Fruit fly (Drosophila melanogaster) whole organism, embryonic: Measurements from ENCODE around the gene IA-2.

Experiments
- B-H2 ChIP-seq: fragments of 200-800 bp; sonication (Bioruptor generic); optimal IDR thresholded peaks from 2 replicates; lab custom pipeline; 2018; ENCODE audit warnings: missing biosample characterization, mild to moderate bottlenecking, missing genetic modification characterization
- CG10979 ChIP-seq: fragments of 200-800 bp; sonication (Bioruptor generic); optimal IDR thresholded peaks from 2 replicates; lab custom pipeline; 2018; ENCODE audit warnings: missing biosample characterization, mild to moderate bottlenecking, missing genetic modification characterization, moderate library complexity
- CG11504 ChIP-seq: fragments of 200-800 bp; sonication (Bioruptor generic); optimal IDR thresholded peaks from 3 replicates; lab custom pipeline; 2019; ENCODE audit warnings: missing biosample characterization, mild to moderate bottlenecking, missing genetic modification characterization, moderate library complexity
- CG11560 ChIP-seq: fragments of 200-800 bp; sonication (Bioruptor generic); IDR thresholded peaks from 3 replicates; pipeline ENCODE4 v1.3.6; 2022; ENCODE audit warnings: missing biosample characterization, missing genetic modification characterization
- CG13287 ChIP-seq: fragments of 200-800 bp; sonication (Bioruptor generic); IDR thresholded peaks from 2 replicates; pipeline ENCODE4 v1.3.6; 2022; ENCODE audit warnings: missing biosample characterization, missing genetic modification characterization; ENCODE audit not compliant: partially characterized antibody
- CG14441 ChIP-seq: fragments of 200-800 bp; sonication (Bioruptor generic); IDR thresholded peaks from 2 replicates; pipeline ENCODE4 v1.3.6; 2022; ENCODE audit warnings: missing biosample characterization, missing genetic modification characterization
- CG15601 ChIP-seq: fragments of 200-800 bp; sonication (Bioruptor generic); optimal IDR thresholded peaks from 3 replicates; lab custom pipeline; 2019; ENCODE audit warnings: missing biosample characterization, mild to moderate bottlenecking, missing genetic modification characterization, moderate library complexity
- CG1602 ChIP-seq: fragments of 200-800 bp; sonication (Bioruptor generic); optimal IDR thresholded peaks from 3 replicates; lab custom pipeline; 2016; ENCODE audit warnings: missing biosample characterization, missing genetic modification characterization
- CG16779 ChIP-seq: fragments of 200-800 bp; sonication (Bioruptor generic); IDR thresholded peaks from 2 replicates; pipeline ENCODE4 v1.3.6; 2022; ENCODE audit warnings: missing biosample characterization, missing genetic modification characterization
- CG17359 ChIP-seq: fragments of 200-800 bp; sonication (Bioruptor generic); optimal IDR thresholded peaks from 3 replicates; lab custom pipeline; 2018; ENCODE audit warnings: missing biosample characterization, mild to moderate bottlenecking, missing genetic modification characterization, moderate library complexity
- CG18619 ChIP-seq: fragments of 200-800 bp; sonication (Bioruptor generic); optimal IDR thresholded peaks from 3 replicates; lab custom pipeline; 2017; ENCODE audit warnings: missing biosample characterization, mild to moderate bottlenecking, missing genetic modification characterization
- CG2120 ChIP-seq: fragments of 200-800 bp; sonication (Bioruptor generic); optimal IDR thresholded peaks from 3 replicates; lab custom pipeline; 2016; ENCODE audit warnings: missing biosample characterization, missing genetic modification characterization
- CG2875 ChIP-seq: fragments of 200-800 bp; sonication (Bioruptor generic); optimal IDR thresholded peaks from 2 replicates; lab custom pipeline; 2017; ENCODE audit warnings: missing biosample characterization, mild to moderate bottlenecking, missing genetic modification characterization, missing genetic modification reagents
- CG34422 ChIP-seq: fragments of 200-800 bp; sonication (Bioruptor generic); IDR thresholded peaks from 3 replicates; pipeline ENCODE4 v1.3.6; 2022; ENCODE audit warnings: missing biosample characterization, missing genetic modification characterization
- CG3847 ChIP-seq: fragments of 200-800 bp; sonication (Bioruptor generic); IDR thresholded peaks from 2 replicates; pipeline ENCODE4 v1.3.6; 2022; ENCODE audit warnings: missing biosample characterization, missing genetic modification characterization
- CG4360 ChIP-seq: fragments of 200-800 bp; sonication (Bioruptor generic); IDR thresholded peaks from 2 replicates; pipeline ENCODE4 v1.3.6; 2022; ENCODE audit warnings: missing biosample characterization, missing genetic modification characterization
- CG43689 ChIP-seq: fragments of 200-800 bp; sonication (Bioruptor generic); IDR thresholded peaks from 2 replicates; pipeline ENCODE4 v1.3.6; 2022; ENCODE audit warnings: missing biosample characterization, missing genetic modification characterization
- CG4404 ChIP-seq: fragments of 200-800 bp; sonication (Bioruptor generic); IDR thresholded peaks from 2 replicates; pipeline ENCODE4 v1.3.6; 2022; ENCODE audit warnings: missing biosample characterization, missing genetic modification characterization
- CG4424 ChIP-seq: fragments of 200-800 bp; sonication (Bioruptor generic); optimal IDR thresholded peaks from 3 replicates; lab custom pipeline; 2016; ENCODE audit warnings: missing biosample characterization, missing genetic modification characterization
- CG5953 ChIP-seq: fragments of 200-800 bp; sonication (Bioruptor generic); IDR thresholded peaks from 2 replicates; pipeline ENCODE4 v1.3.6; 2022; ENCODE audit warnings: missing biosample characterization, missing genetic modification characterization
- CG6654 ChIP-seq: fragments of 200-800 bp; sonication (Bioruptor generic); optimal IDR thresholded peaks from 2 replicates; lab custom pipeline; 2017; ENCODE audit warnings: missing biosample characterization, mild to moderate bottlenecking, missing genetic modification characterization
- CG7357 ChIP-seq: fragments of 200-800 bp; sonication (Bioruptor generic); IDR thresholded peaks from 3 replicates; pipeline ENCODE4 v1.3.6; 2022; ENCODE audit warnings: missing biosample characterization, missing genetic modification characterization
- CG8765 ChIP-seq: fragments of 200-800 bp; sonication (Bioruptor generic); IDR thresholded peaks from 2 replicates; pipeline ENCODE4 v1.3.6; 2022; ENCODE audit warnings: missing biosample characterization, missing genetic modification characterization
- Deaf1 ChIP-seq: fragments of 200-800 bp; optimal IDR thresholded peaks from 3 replicates; lab custom pipeline; 2019; ENCODE audit warnings: missing biosample characterization, mild to moderate bottlenecking, missing genetic modification characterization, moderate library complexity
- Dek ChIP-seq: fragments of 200-800 bp; sonication (Bioruptor generic); optimal IDR thresholded peaks from 3 replicates; lab custom pipeline; 2019; ENCODE audit warnings: missing biosample characterization, mild to moderate bottlenecking, missing genetic modification characterization, moderate library complexity
- Dip2 ChIP-seq: fragments of 200-800 bp; sonication (Bioruptor generic); IDR thresholded peaks from 2 replicates; pipeline ENCODE4 v1.3.6; 2022; ENCODE audit warnings: missing biosample characterization, missing genetic modification characterization
- Dip3 ChIP-seq: fragments of 200-800 bp; sonication (Bioruptor generic); optimal IDR thresholded peaks from 3 replicates; lab custom pipeline; 2016; ENCODE audit warnings: missing biosample characterization, missing genetic modification characterization
- Dll ChIP-seq: fragments of 200-800 bp; sonication (Bioruptor generic); IDR thresholded peaks from 4 replicates; pipeline ENCODE4 v1.3.6; 2022; ENCODE audit warnings: missing biosample characterization, missing genetic modification characterization; ENCODE audit not compliant: partially characterized antibody
- ERR ChIP-seq: fragments of 200-800 bp; sonication (Bioruptor generic); optimal IDR thresholded peaks from 2 replicates; lab custom pipeline; 2016; ENCODE audit warnings: missing biosample characterization, missing genetic modification characterization
- Eip74EF ChIP-seq, 2 experiments: fragments of 200-800 bp in 1 of 2; fragments of >200 bp in 1 of 2; sonication (Bioruptor generic) in 1 of 2; optimal IDR thresholded peaks; 2 replicates each; lab custom pipeline; 2017 to 2019; ENCODE audit warnings: missing biosample characterization in 2 of 2, missing genetic modification characterization in 2 of 2, mild to moderate bottlenecking in 1 of 2, moderate library complexity in 1 of 2
- GATAe ChIP-seq: fragments of 200-800 bp; sonication (Bioruptor generic); conservative IDR thresholded peaks from 2 replicates; pipeline ENCODE4 v1.3.6; 2022; ENCODE audit warnings: missing biosample characterization, missing genetic modification characterization
- Kr ChIP-seq: fragments of 200-800 bp; sonication (Bioruptor generic); optimal IDR thresholded peaks from 2 replicates; lab custom pipeline; 2017; ENCODE audit warnings: missing biosample characterization, mild to moderate bottlenecking, missing genetic modification characterization
- Meics ChIP-seq: fragments of 200-800 bp; sonication (Bioruptor generic); optimal IDR thresholded peaks from 2 replicates; lab custom pipeline; 2017; ENCODE audit warnings: missing biosample characterization, mild to moderate bottlenecking, missing genetic modification characterization
- Oli ChIP-seq: fragments of 200-800 bp; sonication (Bioruptor generic); optimal IDR thresholded peaks from 2 replicates; lab custom pipeline; 2018; ENCODE audit warnings: missing biosample characterization, mild to moderate bottlenecking, missing genetic modification characterization, moderate library complexity
- Sin3A ChIP-seq: fragments of >200 bp; optimal IDR thresholded peaks from 2 replicates; lab custom pipeline; 2018
- ara ChIP-seq: fragments of 200-800 bp; sonication (Bioruptor generic); IDR thresholded peaks from 2 replicates; pipeline ENCODE4 v1.3.6; 2022; ENCODE audit warnings: missing biosample characterization, missing genetic modification characterization
- bcd ChIP-seq: fragments of 200-800 bp; sonication (Bioruptor generic); optimal IDR thresholded peaks from 2 replicates; lab custom pipeline; 2017; ENCODE audit warnings: missing biosample characterization, mild to moderate bottlenecking, missing genetic modification characterization
- emc ChIP-seq: fragments of 200-800 bp; sonication (Bioruptor generic); optimal IDR thresholded peaks from 2 replicates; lab custom pipeline; 2016; ENCODE audit warnings: missing biosample characterization, missing genetic modification characterization
- eve ChIP-seq, 2 experiments: fragments of >200 bp; optimal IDR thresholded peaks; 2 replicates each; lab custom pipeline; 2017; ENCODE audit warnings: missing biosample characterization in 2 of 2, missing genetic modification characterization in 2 of 2
- fd102C ChIP-seq: fragments of 200-800 bp; sonication (Bioruptor generic); optimal IDR thresholded peaks from 2 replicates; lab custom pipeline; 2018; ENCODE audit warnings: missing biosample characterization, mild to moderate bottlenecking, missing genetic modification characterization, moderate library complexity
- gce ChIP-seq: fragments of 200-800 bp; sonication (Bioruptor generic); IDR thresholded peaks from 3 replicates; pipeline ENCODE4 v1.3.6; 2022; ENCODE audit warnings: missing biosample characterization, missing genetic modification characterization
- mirr ChIP-seq: fragments of 200-800 bp; sonication (Bioruptor generic); optimal IDR thresholded peaks from 3 replicates; lab custom pipeline; 2018; ENCODE audit warnings: missing biosample characterization, mild to moderate bottlenecking, missing genetic modification characterization
- nerfin-2 ChIP-seq: fragments of 200-800 bp; sonication (Bioruptor generic); IDR thresholded peaks from 2 replicates; pipeline ENCODE4 v1.3.6; 2022; ENCODE audit warnings: missing biosample characterization, missing genetic modification characterization; ENCODE audit not compliant: partially characterized antibody
- otp ChIP-seq: fragments of 200-800 bp; sonication (Bioruptor generic); IDR thresholded peaks from 3 replicates; pipeline ENCODE4, ENCODE4 v1.3.6; 2022; ENCODE audit warnings: missing biosample characterization, missing genetic modification characterization
- phol ChIP-seq: fragments of 200-800 bp; sonication (Bioruptor generic); optimal IDR thresholded peaks from 3 replicates; lab custom pipeline; 2018; ENCODE audit warnings: missing biosample characterization, mild to moderate bottlenecking, missing genetic modification characterization, moderate library complexity
- salm ChIP-seq: fragments of 200-800 bp; sonication (Bioruptor generic); optimal IDR thresholded peaks from 2 replicates; lab custom pipeline; 2018; ENCODE audit warnings: missing biosample characterization, mild to moderate bottlenecking, missing genetic modification characterization
- sens-2 ChIP-seq: fragments of 200-800 bp; sonication (Bioruptor generic); IDR thresholded peaks from 2 replicates; pipeline ENCODE4 v1.3.6; 2022; ENCODE audit warnings: missing biosample characterization, missing genetic modification characterization
- slp2 ChIP-seq: fragments of 200-800 bp; sonication (Bioruptor generic); optimal IDR thresholded peaks from 2 replicates; lab custom pipeline; 2016; ENCODE audit warnings: missing biosample characterization, missing genetic modification characterization
- tin ChIP-seq: fragments of 200-800 bp; sonication (Bioruptor generic); optimal IDR thresholded peaks from 3 replicates; lab custom pipeline; 2016; ENCODE audit warnings: missing biosample characterization, missing genetic modification characterization
- zfh2 ChIP-seq: fragments of 200-800 bp; sonication (Bioruptor generic); optimal IDR thresholded peaks from 2 replicates; lab custom pipeline; 2016; ENCODE audit warnings: missing biosample characterization, missing genetic modification characterization

Gene IA-2

DNA sequence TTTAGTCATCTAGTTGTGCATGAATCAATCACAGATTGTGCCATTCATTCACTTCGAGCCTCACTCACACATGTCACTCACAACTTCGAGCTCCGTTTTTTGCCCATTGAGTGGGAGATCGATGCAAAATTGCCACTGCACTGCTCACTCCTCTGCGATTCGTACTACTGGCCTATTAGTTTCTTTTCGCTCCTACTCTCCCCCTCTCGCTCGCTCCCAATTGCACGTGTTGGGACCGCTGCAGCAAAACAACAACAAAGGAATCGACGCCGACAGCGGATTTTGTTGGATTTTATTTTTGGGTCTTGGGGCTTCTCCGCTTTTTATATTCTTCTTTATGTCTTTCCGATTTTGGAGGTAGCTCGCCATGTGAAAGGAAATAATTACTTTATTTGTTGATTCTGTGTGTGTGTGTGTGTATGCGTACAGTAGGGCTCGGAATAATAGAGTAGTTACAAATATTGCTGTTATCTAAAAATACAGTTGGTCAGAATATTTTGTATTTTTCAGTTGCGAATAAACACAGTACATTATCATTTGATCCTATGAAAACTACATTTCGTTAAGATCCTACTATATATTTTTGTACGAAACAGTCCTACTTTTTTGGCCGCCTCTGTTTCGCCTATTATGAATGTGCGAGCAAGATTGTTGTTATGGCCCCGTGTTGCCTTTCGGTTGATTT lies 26.5 kb upstream of the IA-2 start (continued):
- peak; percentile 61 for TF ChIP-seq Meics (GFP tag; lab: Kevin White, UChicago)
- no peak for TF ChIP-seq emc (GFP tag; lab: Kevin White, UChicago)
- peak; percentile 67 for TF ChIP-seq CG14441 (GFP tag; lab: Robert Waterston, UW)
- TF ChIP-seq Dip3 (GFP tag; lab: Kevin White, UChicago) = no peak
- no peak for TF ChIP-seq mirr (GFP tag; lab: Kevin White, UChicago)
- TF ChIP-seq CG3847 (GFP tag; lab: Robert Waterston, UW) = peak; percentile 53
- TF ChIP-seq Dip2 (GFP tag; lab: Robert Waterston, UW) = no peak
- no peak for TF ChIP-seq Dll (GFP tag; lab: Robert Waterston, UW)
- TF ChIP-seq otp (GFP tag; lab: Robert Waterston, UW) = 0 out of 3 replicates have a peak, but pooled peaks have one; percentile 60
- no peak for TF ChIP-seq ERR
- TF ChIP-seq Oli (tag; lab: Kevin White, UChicago) = peak; percentile 91
- no peak for TF ChIP-seq eve (GFP tag; optimal IDR thresholded peaks at IDR 0.05; lab: Kevin White, UChicago)
- TF ChIP-seq CG11560 (tag; lab: Robert Waterston, UW) = no peak
- peak; percentile 58 for TF ChIP-seq Deaf1
- TF ChIP-seq CG1602 (GFP tag; lab: Kevin White, UChicago) = peak; percentile 72
- peak; percentile 88 for TF ChIP-seq CG15601 (tag; lab: Kevin White, UChicago)
- TF ChIP-seq ara (GFP tag; lab: Robert Waterston, UW) = peak; percentile 78; the same call in 1 of the 2 replicates
- no peak for TF ChIP-seq CG7357 (GFP tag; lab: Robert Waterston, UW)
- no peak; the same call in 1 of the 2 replicates for TF ChIP-seq CG8765 (GFP tag; lab: Robert Waterston, UW)
- TF ChIP-seq salm (tag; lab: Kevin White, UChicago) = peak; percentile 84
- TF ChIP-seq CG4360 (GFP tag; lab: Robert Waterston, UW) = peak; percentile 79
- peak; percentile 86 for TF ChIP-seq CG17359 (tag; lab: Kevin White, UChicago)
- TF ChIP-seq Kr = no peak
- peak in 1 of 2 experiments; percentile 86 for TF ChIP-seq Eip74EF (GFP tag; optimal IDR thresholded peaks at IDR 0.05; lab: Kevin White, UChicago)
- TF ChIP-seq phol (tag; lab: Kevin White, UChicago) = peak; percentile 89
- peak; percentile 51; the same call in 1 of the 2 replicates for TF ChIP-seq sens-2 (GFP tag; lab: Robert Waterston, UW)
- peak; percentile 76 for TF ChIP-seq slp2 (GFP tag; lab: Kevin White, UChicago)
- peak; percentile 61 for TF ChIP-seq CG6654 (GFP tag; lab: Kevin White, UChicago)
- TF ChIP-seq nerfin-2 (GFP tag; lab: Robert Waterston, UW) = no peak
- peak; percentile 60 for TF ChIP-seq CG2120 (GFP tag; lab: Kevin White, UChicago)
- peak; percentile 93 for TF ChIP-seq CG10979 (tag; lab: Kevin White, UChicago)
- TF ChIP-seq CG16779 = 0 out of 2 replicates have a peak, but pooled peaks have one; percentile 51
- 0 out of 3 replicates have a peak, but pooled peaks have one; percentile 58 for TF ChIP-seq gce
- no peak for TF ChIP-seq Sin3A (lab: Kevin White, UChicago)
- no peak for TF ChIP-seq CG43689
- peak; percentile 63 for TF ChIP-seq Dek (tag; lab: Kevin White, UChicago)
- peak; percentile 70 for TF ChIP-seq bcd (GFP tag; lab: Kevin White, UChicago)
- peak; percentile 87 for TF ChIP-seq CG2875
- no peak for TF ChIP-seq B-H2
- TF ChIP-seq CG18619 = peak; percentile 63
- TF ChIP-seq CG11504 (tag; lab: Kevin White, UChicago) = peak; percentile 88
- TF ChIP-seq tin (GFP tag; lab: Kevin White, UChicago) = peak; percentile 75
- TF ChIP-seq CG4424 (GFP tag; lab: Kevin White, UChicago) = peak; percentile 86
- TF ChIP-seq fd102C = no peak
- no peak for TF ChIP-seq CG5953 (GFP tag; lab: Robert Waterston, UW)
- TF ChIP-seq CG34422 (GFP tag; lab: Robert Waterston, UW) = peak; percentile 72; the same call in 2 of the 3 replicates
- TF ChIP-seq zfh2 (GFP tag; lab: Kevin White, UChicago) = peak; percentile 6
- TF ChIP-seq GATAe (GFP tag; lab: Robert Waterston, UW) = no peak
- TF ChIP-seq CG13287 (GFP tag; lab: Robert Waterston, UW) = no peak
- TF ChIP-seq CG4404 (GFP tag; lab: Robert Waterston, UW) = no peak
